Worm (Caenorhabditis elegans) whole organism, L3 larva: ENCODE measurements around the gene lin-7.

Source experiments
- R02D3.7 ChIP-seq: fragments of 150-350 bp; optimal IDR thresholded peaks from 2 replicates; lab custom pipeline; 2014; ENCODE audit warnings: missing biosample characterization, missing genetic modification characterization
- ZK546.5 ChIP-seq: sonication (generic microtip); optimal IDR thresholded peaks from 2 replicates; lab custom pipeline; 2017; ENCODE audit warnings: missing biosample characterization, missing genetic modification characterization
- aly-2 ChIP-seq: fragments of 150-350 bp; optimal IDR thresholded peaks from 2 replicates; lab custom pipeline; 2014; ENCODE audit warnings: missing biosample characterization, missing genetic modification characterization
- ceh-16 ChIP-seq: sonication (generic microtip); optimal IDR thresholded peaks from 2 replicates; lab custom pipeline; 2017; ENCODE audit warnings: missing biosample characterization, missing genetic modification characterization
- ceh-28 ChIP-seq: fragments of 150-350 bp; optimal IDR thresholded peaks from 2 replicates; lab custom pipeline; 2014; ENCODE audit warnings: missing biosample characterization, missing genetic modification reagents, missing genetic modification characterization
- ceh-9 ChIP-seq: sonication (generic microtip); optimal IDR thresholded peaks from 2 replicates; lab custom pipeline; 2018; ENCODE audit warnings: missing biosample characterization, missing genetic modification characterization
- daf-12 ChIP-seq: fragments of 150-350 bp; optimal IDR thresholded peaks from 2 replicates; lab custom pipeline; 2014; ENCODE audit warnings: missing biosample characterization, missing genetic modification reagents, missing genetic modification characterization
- egl-27 ChIP-seq: sonication (generic microtip); optimal IDR thresholded peaks from 4 replicates; lab custom pipeline; 2017; ENCODE audit warnings: missing biosample characterization, missing genetic modification reagents, missing genetic modification characterization
- egl-5 ChIP-seq: fragments of 150-350 bp; optimal IDR thresholded peaks from 2 replicates; lab custom pipeline; 2017; ENCODE audit warnings: missing biosample characterization, missing genetic modification reagents, missing genetic modification characterization, inconsistent platforms
- elt-1 ChIP-seq: fragments of 150-350 bp; optimal IDR thresholded peaks from 2 replicates; lab custom pipeline; 2014; ENCODE audit warnings: missing biosample characterization, missing genetic modification characterization
- elt-2 ChIP-seq: sonication (generic microtip); optimal IDR thresholded peaks from 2 replicates; lab custom pipeline; 2016; ENCODE audit warnings: missing genetic modification reagents, mild to moderate bottlenecking, missing genetic modification characterization, missing compliant biosample characterization
- elt-3 ChIP-seq, 3 experiments: fragments of 150-350 bp in 1 of 3; sonication (generic microtip) in 2 of 3; optimal IDR thresholded peaks; 2 replicates in 2 of 3; 4 replicates in 1 of 3; lab custom pipeline; 2014 to 2017; ENCODE audit warnings: missing biosample characterization in 3 of 3, missing genetic modification characterization in 3 of 3
- eor-1 ChIP-seq, 2 experiments: fragments of 150-350 bp; optimal IDR thresholded peaks; 2 replicates each; lab custom pipeline; 2014 to 2018; ENCODE audit warnings: missing biosample characterization in 2 of 2, missing genetic modification characterization in 2 of 2
- fkh-10 ChIP-seq: sonication (generic microtip); optimal IDR thresholded peaks from 2 replicates; lab custom pipeline; 2017; ENCODE audit warnings: missing biosample characterization, missing genetic modification reagents, missing genetic modification characterization
- fkh-2 ChIP-seq: fragments of 150-350 bp; optimal IDR thresholded peaks from 2 replicates; lab custom pipeline; 2014; ENCODE audit warnings: missing biosample characterization, missing genetic modification reagents, missing genetic modification characterization
- fos-1 ChIP-seq: fragments of 150-350 bp; optimal IDR thresholded peaks from 2 replicates; lab custom pipeline; 2014; ENCODE audit warnings: missing biosample characterization, missing genetic modification characterization
- hmg-11 ChIP-seq: sonication (generic microtip); optimal IDR thresholded peaks from 2 replicates; lab custom pipeline; 2016; ENCODE audit warnings: missing genetic modification characterization, missing compliant biosample characterization
- jun-1 ChIP-seq: fragments of 150-350 bp; optimal IDR thresholded peaks from 2 replicates; lab custom pipeline; 2014; ENCODE audit warnings: missing biosample characterization, missing genetic modification reagents, missing genetic modification characterization
- lin-15B ChIP-seq: fragments of 150-350 bp; optimal IDR thresholded peaks from 2 replicates; lab custom pipeline; 2014; ENCODE audit warnings: missing biosample characterization, missing genetic modification characterization
- lin-39 ChIP-seq: fragments of 150-350 bp; optimal IDR thresholded peaks from 2 replicates; lab custom pipeline; 2018; ENCODE audit warnings: missing biosample characterization, missing genetic modification reagents, missing genetic modification characterization
- mdl-1 ChIP-seq: fragments of 150-350 bp; optimal IDR thresholded peaks from 2 replicates; lab custom pipeline; 2014; ENCODE audit warnings: missing biosample characterization, missing genetic modification characterization
- mml-1 ChIP-seq: fragments of 150-350 bp; sonication (generic microtip); optimal IDR thresholded peaks from 3 replicates; lab custom pipeline; 2014; ENCODE audit warnings: missing biosample characterization, missing genetic modification characterization
- nfya-1 ChIP-seq: sonication (generic microtip); optimal IDR thresholded peaks from 2 replicates; lab custom pipeline; 2017; ENCODE audit warnings: missing genetic modification characterization, mild to moderate bottlenecking, missing compliant biosample characterization, antibody characterized with exemption, moderate library complexity; ENCODE audit not compliant: insufficient read depth
- nhr-11 ChIP-seq: fragments of 150-350 bp; optimal IDR thresholded peaks from 2 replicates; lab custom pipeline; 2014; ENCODE audit warnings: missing biosample characterization, missing genetic modification characterization
- nhr-12 ChIP-seq: fragments of 150-350 bp; optimal IDR thresholded peaks from 2 replicates; lab custom pipeline; 2014; ENCODE audit warnings: missing biosample characterization, missing genetic modification characterization
- nhr-23 ChIP-seq: fragments of 150-350 bp; optimal IDR thresholded peaks from 2 replicates; lab custom pipeline; 2014; ENCODE audit warnings: missing biosample characterization, missing genetic modification reagents, missing genetic modification characterization
- nhr-237 ChIP-seq: fragments of 150-350 bp; optimal IDR thresholded peaks from 2 replicates; lab custom pipeline; 2014; ENCODE audit warnings: missing biosample characterization, missing genetic modification characterization
- nhr-25 ChIP-seq: sonication (generic microtip); optimal IDR thresholded peaks from 2 replicates; lab custom pipeline; 2017; ENCODE audit warnings: missing biosample characterization, missing genetic modification characterization
- nhr-43 ChIP-seq: sonication (generic microtip); optimal IDR thresholded peaks from 2 replicates; lab custom pipeline; 2016; ENCODE audit warnings: mild to moderate bottlenecking, missing genetic modification characterization, missing compliant biosample characterization; ENCODE audit not compliant: poor library complexity, severe bottlenecking
- nhr-67 ChIP-seq: fragments of 150-350 bp; optimal IDR thresholded peaks from 2 replicates; lab custom pipeline; 2014; ENCODE audit warnings: missing biosample characterization, missing genetic modification characterization
- nhr-76 ChIP-seq: fragments of 150-350 bp; sonication (generic microtip); optimal IDR thresholded peaks from 5 replicates; lab custom pipeline; 2014; ENCODE audit warnings: missing biosample characterization, missing genetic modification characterization
- pha-4 ChIP-seq: fragments of 150-350 bp; optimal IDR thresholded peaks from 2 replicates; lab custom pipeline; 2014; ENCODE audit warnings: missing biosample characterization, missing genetic modification reagents, missing genetic modification characterization
- pqm-1 ChIP-seq: fragments of 150-350 bp; optimal IDR thresholded peaks from 2 replicates; lab custom pipeline; 2017; ENCODE audit warnings: missing biosample characterization, missing genetic modification characterization, inconsistent platforms
- sea-2 ChIP-seq: fragments of 150-350 bp; sonication (generic microtip); optimal IDR thresholded peaks from 4 replicates; lab custom pipeline; 2014; ENCODE audit warnings: missing biosample characterization, missing genetic modification reagents, missing genetic modification characterization
- snpc-4 ChIP-seq: fragments of 150-350 bp; optimal IDR thresholded peaks from 2 replicates; lab custom pipeline; 2014; ENCODE audit warnings: missing biosample characterization, missing genetic modification characterization
- unc-39 ChIP-seq: sonication (generic microtip); optimal IDR thresholded peaks from 4 replicates; lab custom pipeline; 2017; ENCODE audit warnings: missing biosample characterization, missing genetic modification characterization
- unc-62 ChIP-seq: fragments of 150-350 bp; sonication (generic microtip); optimal IDR thresholded peaks from 4 replicates; lab custom pipeline; 2014; ENCODE audit warnings: missing biosample characterization, missing genetic modification reagents, missing genetic modification characterization
- zag-1 ChIP-seq: fragments of 150-350 bp; optimal IDR thresholded peaks from 2 replicates; lab custom pipeline; 2014; ENCODE audit warnings: missing biosample characterization, missing genetic modification characterization
- ztf-4 ChIP-seq: fragments of 150-350 bp; optimal IDR thresholded peaks from 2 replicates; lab custom pipeline; 2014; ENCODE audit warnings: missing biosample characterization, missing genetic modification characterization

lin-7 gene

ce11 chrII:14393766-14394165 is 44.6 kb upstream of the lin-7 start:
- TF ChIP-seq zag-1 (tag; lab: Kevin White, UChicago) (no peak), nfya-1 (tag; lab: Kevin White, UChicago) (no peak), nhr-67 (tag; lab: Kevin White, UChicago) (no peak), fkh-2 (tag; lab: Kevin White, UChicago) (no peak)

- peak; percentile 82 for TF ChIP-seq nfya-1 (tag; lab: Kevin White, UChicago)
- TF ChIP-seq ceh-9 = no peak
- no peak for TF ChIP-seq ZK546.5
- TF ChIP-seq lin-15B = peak; percentile 90
- TF ChIP-seq nhr-67 (tag; lab: Kevin White, UChicago) = no peak
- TF ChIP-seq nhr-43 (tag; lab: Kevin White, UChicago) = no peak
- TF ChIP-seq jun-1 (tag; lab: Kevin White, UChicago) = no peak
- peak; percentile 87 for TF ChIP-seq egl-5 (tag; lab: Kevin White, UChicago)
- peak; percentile 12 for TF ChIP-seq elt-2 (tag; lab: Kevin White, UChicago)
- TF ChIP-seq nhr-76 = no peak
- peak; percentile 55 for TF ChIP-seq pha-4 (tag; lab: Kevin White, UChicago)
- peak; percentile 46 for TF ChIP-seq ceh-28
- no peak for TF ChIP-seq ceh-16 (tag; lab: Kevin White, UChicago)
- TF ChIP-seq hmg-11 (tag; lab: Kevin White, UChicago) = peak; percentile 85
- TF ChIP-seq daf-12 (tag; lab: Kevin White, UChicago) = no peak
- TF ChIP-seq mml-1 (tag; lab: Kevin White, UChicago) = no peak
- TF ChIP-seq elt-1 = no peak
- no peak for TF ChIP-seq nhr-237 (tag; lab: Kevin White, UChicago)
- no peak for TF ChIP-seq fkh-10
- TF ChIP-seq fos-1 (tag; lab: Kevin White, UChicago) = no peak
- TF ChIP-seq nhr-25 = peak; percentile 50
- no peak for TF ChIP-seq mdl-1 (tag; lab: Kevin White, UChicago)
- TF ChIP-seq aly-2 (tag; lab: Kevin White, UChicago) = no peak
- TF ChIP-seq zag-1 (tag; lab: Kevin White, UChicago) = no peak
- no peak for TF ChIP-seq egl-27 (tag; lab: Kevin White, UChicago)
- no peak for TF ChIP-seq eor-1 (tag; optimal IDR thresholded peaks at IDR 0.05; lab: Kevin White, UChicago)
- no peak for TF ChIP-seq pqm-1
- no peak for TF ChIP-seq unc-39 (tag; lab: Kevin White, UChicago)
- TF ChIP-seq nhr-11 (tag; lab: Kevin White, UChicago) = no peak
- no peak for TF ChIP-seq fkh-2 (tag; lab: Kevin White, UChicago)
- TF ChIP-seq elt-3 (tag; optimal IDR thresholded peaks at IDR 0.05; lab: Kevin White, UChicago) = no peak
- peak; percentile 46 for TF ChIP-seq nhr-23 (tag; lab: Kevin White, UChicago)
- TF ChIP-seq R02D3.7 = peak; percentile 63
- TF ChIP-seq ztf-4 (tag; lab: Kevin White, UChicago) = no peak
- TF ChIP-seq snpc-4 = peak; percentile 37
- TF ChIP-seq lin-39 (tag; lab: Kevin White, UChicago) = peak; percentile 83
Measured at ce11 chrII:14390036-14390763, 41.0 kb upstream of the lin-7 start, which contains the start of the genes kbp-3 and nurf-1. TSS of gene kbp-3 (minus strand) at chrII:14390078. TSS of gene nurf-1 (plus strand) at chrII:14390713.

ce11 chrII:14388213-14388612 is 39.0 kb upstream of the lin-7 start, which contains the start of gene F26H11.8:
TSS of gene F26H11.8 (plus strand) at chrII:14388513.
- TF ChIP-seq nhr-237 (tag; lab: Kevin White, UChicago) (no peak), jun-1 (tag; lab: Kevin White, UChicago) (no peak), egl-27 (tag; lab: Kevin White, UChicago) (no peak), ceh-28 (no peak), nhr-12 (tag; lab: Kevin White, UChicago) (no peak), nhr-25 (no peak), pqm-1 (no peak), sea-2 (no peak), aly-2 (tag; lab: Kevin White, UChicago) (no peak), unc-62 (no peak), nhr-67 (tag; lab: Kevin White, UChicago) (no peak)
